Worm (Caenorhabditis elegans) whole organism, L4 larva: ENCODE data around the gene nspc-4.

Source experiments
- ceh-82 ChIP-seq: sonication (generic microtip); optimal IDR thresholded peaks from 2 replicates; lab custom pipeline; 2017; ENCODE audit warnings: missing biosample characterization, missing genetic modification characterization
- ces-1 ChIP-seq: fragments of 150-350 bp; sonication (generic microtip); optimal IDR thresholded peaks from 4 replicates; lab custom pipeline; 2014; ENCODE audit warnings: missing biosample characterization, missing genetic modification reagents, missing genetic modification characterization
- egl-27 ChIP-seq: sonication (generic microtip); optimal IDR thresholded peaks from 3 replicates; lab custom pipeline; 2017; ENCODE audit warnings: missing biosample characterization, missing genetic modification reagents, missing genetic modification characterization
- hlh-30 ChIP-seq: sonication (generic microtip); optimal IDR thresholded peaks from 2 replicates; lab custom pipeline; 2017; ENCODE audit warnings: antibody characterized with exemption, mild to moderate bottlenecking, missing genetic modification characterization, missing compliant biosample characterization; ENCODE audit not compliant: insufficient read depth
- lin-15B ChIP-seq: fragments of 150-350 bp; sonication (generic microtip); optimal IDR thresholded peaks from 3 replicates; lab custom pipeline; 2014; ENCODE audit warnings: missing biosample characterization, missing genetic modification characterization
- lir-3 ChIP-seq: sonication (generic microtip); optimal IDR thresholded peaks from 2 replicates; lab custom pipeline; 2016; ENCODE audit warnings: mild to moderate bottlenecking, missing genetic modification characterization, missing compliant biosample characterization
- nhr-28 ChIP-seq: fragments of 150-350 bp; optimal IDR thresholded peaks from 2 replicates; lab custom pipeline; 2014; ENCODE audit warnings: missing biosample characterization, missing genetic modification characterization
- skn-1 ChIP-seq: fragments of 150-350 bp; optimal IDR thresholded peaks from 2 replicates; lab custom pipeline; 2014; ENCODE audit warnings: missing biosample characterization, missing genetic modification characterization
- spr-3 ChIP-seq: fragments of 200-800 bp; sonication (Bioruptor generic); optimal IDR thresholded peaks from 2 replicates; lab custom pipeline; 2018; ENCODE audit warnings: mild to moderate bottlenecking, missing genetic modification characterization, missing compliant biosample characterization
- tra-1 ChIP-seq: fragments of 200-800 bp; sonication (Bioruptor generic); IDR thresholded peaks from 2 replicates; pipeline ENCODE4 v1.3.6; 2022; ENCODE audit warnings: missing genetic modification reagents, missing genetic modification characterization, missing compliant biosample characterization
- ztf-7 ChIP-seq: fragments of 150-350 bp; optimal IDR thresholded peaks from 2 replicates; lab custom pipeline; 2014; ENCODE audit warnings: missing biosample characterization, missing genetic modification characterization

ce11 chrX:8567166-8567565, 29.0 kb upstream of the nspc-4 start:
- TF ChIP-seq skn-1 (tag; lab: Kevin White, UChicago) (no peak), ceh-82 (tag; lab: Kevin White, UChicago) (no peak), ztf-7 (tag; lab: Kevin White, UChicago) (no peak), lin-15B (tag; lab: Kevin White, UChicago) (no peak), lir-3 (tag; lab: Kevin White, UChicago) (no peak), hlh-30 (tag; lab: Kevin White, UChicago) (peak; percentile 38), egl-27 (no peak), nhr-28 (tag; lab: Kevin White, UChicago) (peak; percentile 89), tra-1 (GFP tag; lab: Robert Waterston, UW) (peak; percentile 100), ces-1 (GFP tag; lab: Kevin White, UChicago) (no peak), spr-3 (no peak)
